Fruit fly (Drosophila melanogaster): ENCODE data around the gene CD98hc.

DNA sequence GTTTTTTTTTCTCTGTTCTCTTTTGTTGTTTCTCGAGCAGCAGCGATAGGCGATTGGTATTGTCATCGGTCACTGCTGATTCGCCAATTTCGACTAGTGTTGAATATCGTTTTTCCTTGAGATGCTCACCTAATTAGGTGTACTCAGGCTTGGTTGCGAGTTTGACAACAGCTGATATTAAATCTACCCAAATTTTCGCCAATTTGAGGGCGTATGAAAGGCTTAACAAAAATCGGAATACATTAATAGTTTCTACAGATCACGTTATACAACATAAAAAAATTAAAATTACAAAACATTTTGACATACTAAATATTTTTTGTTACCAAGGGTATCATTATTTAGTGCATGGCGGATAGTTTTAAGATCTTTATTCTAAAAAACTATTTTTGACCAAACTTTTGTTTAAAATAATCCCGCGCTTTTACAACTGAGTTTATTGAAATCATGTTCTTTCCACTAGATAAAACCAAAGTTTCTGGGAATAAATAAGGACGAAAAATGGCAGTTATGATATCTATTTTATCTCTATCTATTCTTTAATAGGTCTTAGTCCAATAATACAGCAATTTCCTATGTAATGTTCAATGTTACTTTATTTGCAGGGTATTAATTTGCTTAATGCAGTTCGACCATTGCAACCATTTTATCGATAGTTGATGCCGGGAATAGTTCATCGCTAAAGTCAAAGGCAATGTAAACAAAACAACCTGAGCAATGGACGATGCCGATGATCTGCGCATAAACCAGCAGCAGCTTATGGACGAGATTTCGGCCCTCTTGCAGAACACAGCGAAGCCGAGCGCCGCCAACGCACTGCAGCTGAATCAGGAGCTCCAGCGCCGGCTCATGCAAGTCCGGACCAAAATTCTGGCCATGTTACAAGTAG is 35.1 kb upstream of the CD98hc start, which contains the start of the genes CG10435 and Pbp95:
- TF ChIP-seq Met (GFP tag; optimal IDR thresholded peaks at IDR 0.05) (no peak), CG6163 (GFP tag; IDR thresholded peaks at IDR 0.05) (peak; percentile 62), net (GFP tag; optimal IDR thresholded peaks at IDR 0.05) (no peak)
